Worm (Caenorhabditis elegans): Measurements from ENCODE around the gene ZK994.6.

ce11 chrV:8517711-8518110, 10.5 kb upstream of the ZK994.6 start:
- TF ChIP-seq unc-130 (GFP tag; optimal IDR thresholded peaks at IDR 0.05) (no peak), hlh-30 (tag; optimal IDR thresholded peaks at IDR 0.05; ENCODE audit: insufficient read depth) (no peak), ZK337.2 (GFP tag; IDR thresholded peaks at IDR 0.05) (no peak)
